Fruit fly (Drosophila melanogaster): Measurements from ENCODE around the gene CG42394.

DNA sequence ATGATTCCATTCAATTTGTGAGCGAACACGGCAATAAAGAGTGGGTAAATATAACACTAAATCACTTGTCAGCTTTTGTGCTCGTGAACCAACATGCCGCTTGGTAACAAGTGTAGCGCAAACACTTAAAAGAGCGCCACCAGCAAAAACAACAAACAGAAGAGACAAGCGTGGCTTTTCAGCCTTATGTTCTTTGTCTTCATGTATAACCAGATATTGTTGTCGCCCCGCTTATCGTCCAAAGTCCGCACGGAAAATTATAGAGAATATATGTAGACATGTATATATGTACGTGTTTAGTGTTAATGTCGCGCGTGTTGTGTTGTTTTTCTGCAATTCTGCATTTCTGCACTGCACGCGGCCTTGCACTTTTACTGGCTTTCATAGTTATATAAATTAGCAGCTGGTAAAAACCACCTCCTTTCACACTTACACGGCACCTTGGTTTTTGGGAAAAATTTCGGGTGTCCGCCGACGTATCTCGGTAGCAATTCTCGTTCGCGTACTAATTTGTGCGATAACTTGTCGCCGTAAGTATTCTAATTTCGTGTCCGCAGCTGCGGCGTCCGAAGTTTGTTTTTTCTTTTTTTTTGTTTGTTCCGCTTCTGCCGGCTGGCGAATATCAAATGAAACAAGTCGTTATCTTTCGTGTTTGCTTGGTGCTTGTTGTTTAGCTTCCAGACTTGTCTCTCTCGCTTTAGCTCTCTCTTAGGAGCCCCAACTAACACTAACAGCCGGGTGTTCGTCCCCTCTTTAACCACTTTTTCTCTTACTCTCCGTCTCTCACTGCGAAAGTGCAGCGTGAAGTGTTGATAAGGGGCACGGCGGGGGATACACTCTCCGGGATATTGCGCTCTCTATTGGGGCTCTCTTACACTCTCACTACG, 39.3 kb downstream of the CG42394 start:
- TF ChIP-seq CG13894 (tag; optimal IDR thresholded peaks at IDR 0.05): peak; percentile 43
- TF ChIP-seq Kr (GFP tag; optimal IDR thresholded peaks at IDR 0.05): no peak
- TF ChIP-seq CG12219 (GFP tag; optimal IDR thresholded peaks at IDR 0.05): no peak
- TF ChIP-seq PHDP (tag; optimal IDR thresholded peaks at IDR 0.05): peak; percentile 44
- no peak for TF ChIP-seq CG7745 (tag; optimal IDR thresholded peaks at IDR 0.05)
- no peak for TF ChIP-seq CG33557 (GFP tag; optimal IDR thresholded peaks at IDR 0.05)
- no peak for TF ChIP-seq CG12236 (GFP tag; optimal IDR thresholded peaks at IDR 0.05)
- TF ChIP-seq Taf1 (GFP tag; IDR thresholded peaks at IDR 0.05): peak; percentile 47; the same call in 1 of the 2 replicates
- TF ChIP-seq br (optimal IDR thresholded peaks at IDR 0.05): no peak
- peak; percentile 37 for TF ChIP-seq CG13287 (GFP tag; IDR thresholded peaks at IDR 0.05; ENCODE audit: partially characterized antibody)
- TF ChIP-seq seq (GFP tag; IDR thresholded peaks at IDR 0.05): peak; percentile 20; the same call in 1 of the 2 replicates

Data from whole organism, embryonic.